Fruit fly (Drosophila melanogaster): ENCODE results near the gene CG31198.

The CG31198 gene

DNA sequence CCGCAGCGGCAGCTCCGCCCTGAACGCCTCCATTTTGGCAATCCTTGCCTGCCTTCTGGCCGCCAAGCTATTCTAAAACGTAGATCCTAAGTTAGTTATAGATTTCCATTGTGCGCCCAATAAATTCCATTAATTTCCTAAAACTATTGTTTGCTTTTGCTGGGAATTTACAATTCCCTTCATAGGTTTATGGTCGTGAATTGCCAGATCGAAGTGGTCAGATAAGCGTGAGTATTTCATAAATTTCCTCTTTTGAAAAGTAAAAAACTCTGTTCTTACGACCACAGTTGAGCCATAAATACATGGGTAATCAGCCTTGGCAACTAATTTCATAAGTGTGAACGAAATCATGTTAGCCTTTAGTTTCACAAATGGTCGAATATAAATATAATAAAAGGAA, 1.0 kb upstream of the CG31198 start:
- TF ChIP-seq CG9948 (tag; optimal IDR thresholded peaks at IDR 0.05) (no peak), CG32121 (GFP tag; IDR thresholded peaks at IDR 0.05) (no peak), D1 (tag; optimal IDR thresholded peaks at IDR 0.05) (no peak)

DNA sequence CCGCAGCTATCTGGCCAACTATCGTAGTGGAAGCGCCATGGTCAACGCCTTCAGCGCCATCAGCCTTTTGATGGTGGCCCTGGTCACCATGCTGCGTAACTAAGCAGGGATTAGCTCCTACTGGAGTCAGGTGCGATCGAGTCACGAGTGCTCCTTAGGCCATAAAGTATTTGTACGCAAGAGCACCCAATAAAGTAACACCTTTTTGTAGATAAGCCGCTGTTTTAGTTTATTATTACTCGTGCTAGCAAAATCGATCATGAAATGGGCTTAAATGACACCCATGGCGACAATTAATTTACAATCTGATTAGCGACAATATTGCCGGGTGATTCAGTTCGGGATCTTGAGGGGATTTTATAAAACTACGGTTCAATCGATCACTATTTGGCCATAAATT, 3.4 kb downstream of the CG31198 start:
- TF ChIP-seq CG34367 (tag; optimal IDR thresholded peaks at IDR 0.05), result no peak
- no peak for TF ChIP-seq D1 (tag; optimal IDR thresholded peaks at IDR 0.05)
- no peak for TF ChIP-seq Ets98B (GFP tag; IDR thresholded peaks at IDR 0.05)
- no peak for TF ChIP-seq EcR (GFP tag; optimal IDR thresholded peaks at IDR 0.05)

DNA sequence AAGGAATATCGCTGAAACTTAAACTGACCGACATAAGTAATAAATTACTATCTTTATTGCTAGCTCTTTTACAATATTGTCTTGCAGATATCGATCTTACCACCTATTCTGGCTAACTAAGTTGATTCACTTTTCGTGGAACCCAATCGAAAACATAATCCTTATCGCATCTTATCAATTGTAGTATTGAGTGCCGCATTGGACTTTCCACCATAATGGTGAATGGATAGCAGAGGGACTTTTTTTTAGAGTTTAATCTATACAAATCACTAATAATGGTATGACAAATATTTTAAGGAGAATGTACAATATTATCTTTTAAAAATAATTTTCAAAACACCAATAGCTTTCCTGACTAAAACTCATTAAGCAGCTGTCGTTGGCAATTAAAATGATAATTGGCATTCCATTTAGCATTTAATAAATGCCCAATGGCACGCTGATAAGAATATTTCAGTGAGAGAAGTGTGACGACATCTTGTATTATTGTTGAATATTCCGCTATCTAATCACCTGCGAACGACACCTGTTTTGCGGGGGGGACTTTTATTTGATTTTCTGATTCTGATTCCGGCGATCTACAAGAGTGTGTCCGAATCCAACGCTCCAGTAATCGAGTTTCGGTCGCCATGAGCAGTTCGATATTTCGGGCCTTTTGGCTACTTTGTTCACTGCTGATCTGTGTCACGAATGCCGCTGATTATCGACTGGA, 4.2 kb downstream of the CG31198 start, which contains the start of gene CG42335:
CG42335 (plus strand) TSS at position 620 of the 712 bp plus-strand sequence.
- TF ChIP-seq rn (GFP tag; IDR thresholded peaks at IDR 0.05) (no peak), CG12605 (GFP tag; IDR thresholded peaks at IDR 0.05) (no peak), CG8159 (tag; optimal IDR thresholded peaks at IDR 0.05) (no peak), CG32121 (GFP tag; IDR thresholded peaks at IDR 0.05) (no peak), CG9948 (tag; optimal IDR thresholded peaks at IDR 0.05) (no peak), gl (tag; optimal IDR thresholded peaks at IDR 0.05) (no peak), Pif1B (GFP tag; optimal IDR thresholded peaks at IDR 0.05) (no peak), Pif1A (GFP tag; optimal IDR thresholded peaks at IDR 0.05) (no peak), CG34367 (tag; optimal IDR thresholded peaks at IDR 0.05) (no peak), CG17806 (tag; optimal IDR thresholded peaks at IDR 0.05) (no peak), Ets98B (GFP tag; IDR thresholded peaks at IDR 0.05) (no peak), CG4496 (GFP tag; IDR thresholded peaks at IDR 0.05) (no peak), CG14655 (GFP tag; optimal IDR thresholded peaks at IDR 0.05) (no peak), D1 (tag; optimal IDR thresholded peaks at IDR 0.05) (no peak)

DNA sequence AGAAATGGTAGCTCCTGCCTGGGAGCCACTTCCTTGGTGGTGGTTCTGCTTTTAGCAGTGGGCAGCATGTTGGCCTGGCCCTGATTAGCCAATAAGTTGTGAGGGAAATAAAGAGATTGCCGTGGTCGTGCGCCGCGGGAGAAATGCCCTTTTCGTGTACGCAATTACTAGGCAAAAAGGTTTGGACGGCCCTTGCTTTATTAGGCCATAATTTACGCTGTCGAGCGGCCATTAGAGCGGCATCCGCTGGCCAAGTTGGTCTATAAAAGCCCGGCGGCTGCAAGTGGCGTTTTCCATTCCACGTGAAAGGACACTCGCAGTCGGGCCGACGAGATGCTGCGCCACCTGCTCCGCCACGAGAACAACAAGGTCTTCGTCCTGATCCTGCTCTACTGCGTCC, 15.1 kb downstream of the CG31198 start, which contains the start of gene Burs:
Burs (plus strand) TSS at position 301 of the 400 bp plus-strand sequence.
- TF ChIP-seq CG15710 (tag; optimal IDR thresholded peaks at IDR 0.05), result no peak
- TF ChIP-seq gl (tag; optimal IDR thresholded peaks at IDR 0.05), result no peak
- TF ChIP-seq CG4496 (GFP tag; IDR thresholded peaks at IDR 0.05), result no peak
- TF ChIP-seq rn (GFP tag; IDR thresholded peaks at IDR 0.05), result no peak
- TF ChIP-seq CG32121 (GFP tag; IDR thresholded peaks at IDR 0.05), result no peak
- TF ChIP-seq CG13204 (GFP tag; optimal IDR thresholded peaks at IDR 0.05), result no peak
- no peak for TF ChIP-seq CG8159 (tag; optimal IDR thresholded peaks at IDR 0.05)
- no peak for TF ChIP-seq CG14655 (GFP tag; optimal IDR thresholded peaks at IDR 0.05)
- no peak for TF ChIP-seq CG17806 (tag; optimal IDR thresholded peaks at IDR 0.05)

DNA sequence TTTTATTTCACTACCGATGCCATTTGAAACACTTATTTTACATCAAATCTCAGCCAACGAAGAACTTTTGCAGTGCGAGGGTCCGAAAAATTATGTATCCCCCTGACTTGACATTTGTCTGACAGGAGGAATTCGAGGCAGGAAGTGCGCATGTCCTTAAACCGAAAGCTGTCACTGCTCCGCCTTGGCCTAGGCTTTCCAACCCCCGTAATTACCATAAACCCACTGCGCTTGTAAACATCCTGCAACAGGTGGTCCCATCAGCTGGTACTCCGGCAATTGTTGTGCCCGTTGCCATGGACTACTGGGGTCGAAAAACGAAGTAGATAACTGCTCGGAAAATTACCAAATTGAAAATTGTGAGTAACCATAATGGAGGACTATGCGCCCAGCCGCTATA, 21.6 kb downstream of the CG31198 start, which contains the start of the genes GABA-B-R2 and CG6800:
GABA-B-R2 (minus strand) TSS at position 75 of the 400 bp plus-strand sequence.
CG6800 (plus strand) TSS at position 373 of the 400 bp plus-strand sequence.
- TF ChIP-seq CG8159 (tag; optimal IDR thresholded peaks at IDR 0.05) (no peak), Ets98B (GFP tag; IDR thresholded peaks at IDR 0.05) (no peak), Pif1A (GFP tag; optimal IDR thresholded peaks at IDR 0.05) (no peak), CG12605 (GFP tag; IDR thresholded peaks at IDR 0.05) (peak; percentile 84)

DNA sequence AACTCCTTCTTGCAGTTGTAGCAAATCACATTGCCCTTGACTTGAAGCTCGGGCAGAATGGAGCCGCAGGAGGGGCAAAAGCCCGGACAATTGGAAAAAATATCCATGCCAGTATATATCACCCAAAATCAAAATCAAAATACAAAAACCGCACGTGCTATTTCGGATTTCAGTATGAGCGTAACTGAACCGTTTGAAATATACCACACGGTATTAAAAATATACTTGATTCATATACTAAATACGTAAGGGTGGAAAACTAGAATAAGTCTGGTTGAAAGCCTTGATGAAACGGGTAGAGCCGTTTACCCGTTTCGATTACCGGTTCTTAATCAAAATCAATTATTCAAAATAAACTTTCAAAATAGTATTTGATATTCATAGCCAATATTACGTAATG, 23.5 kb downstream of the CG31198 start, which contains the start of gene Polr1H:
Polr1H (minus strand) TSS at position 188 of the 400 bp plus-strand sequence.
- TF ChIP-seq gl (tag; optimal IDR thresholded peaks at IDR 0.05) (no peak), CG15710 (tag; optimal IDR thresholded peaks at IDR 0.05) (no peak), CG10348 (GFP tag; IDR thresholded peaks at IDR 0.05) (no peak), Snoo (tag; optimal IDR thresholded peaks at IDR 0.05) (no peak), CG34367 (tag; optimal IDR thresholded peaks at IDR 0.05) (no peak), CG8159 (tag; optimal IDR thresholded peaks at IDR 0.05) (no peak), CG9948 (tag; optimal IDR thresholded peaks at IDR 0.05) (no peak), Ets98B (GFP tag; IDR thresholded peaks at IDR 0.05) (no peak)

DNA sequence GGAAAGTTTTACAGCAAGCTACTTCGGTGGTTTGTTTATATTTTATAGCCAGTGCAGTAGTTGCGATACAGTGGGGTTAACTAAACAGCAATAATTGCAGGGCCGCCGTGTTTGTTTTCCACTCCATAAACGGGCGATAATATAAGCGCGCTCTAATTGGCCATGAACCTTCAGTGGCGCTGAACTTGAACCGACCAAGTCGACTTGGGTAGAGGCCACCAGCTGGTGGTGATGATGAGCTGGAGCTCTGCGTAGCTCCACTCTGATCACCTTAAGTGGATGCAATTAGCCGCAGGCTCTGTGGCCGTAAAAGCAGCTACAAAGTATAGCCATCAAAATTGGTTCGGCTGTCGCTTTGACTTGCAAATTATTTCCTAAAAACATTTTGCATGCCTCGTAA, 26.0 kb downstream of the CG31198 start:
- TF ChIP-seq Ets98B (GFP tag; IDR thresholded peaks at IDR 0.05), result no peak
- peak; percentile 76 for TF ChIP-seq EcR (GFP tag; optimal IDR thresholded peaks at IDR 0.05)
- no peak for TF ChIP-seq Pif1A (GFP tag; optimal IDR thresholded peaks at IDR 0.05)

DNA sequence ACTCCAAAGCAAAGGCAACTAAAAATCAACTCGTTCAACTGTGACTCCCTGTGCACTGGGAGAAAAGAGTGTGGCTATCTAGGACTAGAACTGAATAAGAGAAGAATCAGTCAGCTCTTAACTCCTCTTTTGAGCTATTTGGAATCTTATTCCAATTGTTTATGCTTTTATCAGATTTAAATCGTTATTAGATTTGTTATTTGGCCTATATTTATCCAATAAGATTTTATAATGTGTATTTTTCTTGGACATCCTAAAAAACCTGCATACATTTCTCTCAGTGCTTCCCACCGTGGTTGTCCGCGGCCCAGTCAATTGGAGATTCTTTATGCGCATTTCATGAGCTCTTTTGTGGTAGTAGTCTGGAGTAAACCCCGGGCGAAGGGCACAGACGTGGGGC, 27.3 kb downstream of the CG31198 start:
- TF ChIP-seq CG9948 (tag; optimal IDR thresholded peaks at IDR 0.05), result peak; percentile 93
- peak; percentile 82 for TF ChIP-seq CG4496 (GFP tag; IDR thresholded peaks at IDR 0.05)
- TF ChIP-seq gl (tag; optimal IDR thresholded peaks at IDR 0.05), result peak; percentile 89
- TF ChIP-seq fd96Ca (GFP tag; IDR thresholded peaks at IDR 0.05), result peak; percentile 66; the same call in 2 of the 3 replicates
- TF ChIP-seq Ets98B (GFP tag; IDR thresholded peaks at IDR 0.05), result peak; percentile 72
- peak; percentile 88 for TF ChIP-seq Pif1B (GFP tag; optimal IDR thresholded peaks at IDR 0.05)
- TF ChIP-seq D1 (tag; optimal IDR thresholded peaks at IDR 0.05), result peak; percentile 86
- TF ChIP-seq CG13204 (GFP tag; optimal IDR thresholded peaks at IDR 0.05), result peak; percentile 83
- TF ChIP-seq CG17806 (tag; optimal IDR thresholded peaks at IDR 0.05), result peak; percentile 95
- peak; percentile 95 for TF ChIP-seq CG8159 (tag; optimal IDR thresholded peaks at IDR 0.05)
- TF ChIP-seq CG14655 (GFP tag; optimal IDR thresholded peaks at IDR 0.05), result peak; percentile 92
- TF ChIP-seq Snoo (tag; optimal IDR thresholded peaks at IDR 0.05), result peak; percentile 92
- TF ChIP-seq CG34367 (tag; optimal IDR thresholded peaks at IDR 0.05), result peak; percentile 90
- peak; percentile 72 for TF ChIP-seq CG32121 (GFP tag; IDR thresholded peaks at IDR 0.05)
- TF ChIP-seq Pif1A (GFP tag; optimal IDR thresholded peaks at IDR 0.05), result peak; percentile 93
- peak; percentile 95 for TF ChIP-seq CG15710 (tag; optimal IDR thresholded peaks at IDR 0.05)
- peak; percentile 71 for TF ChIP-seq CG12605 (GFP tag; IDR thresholded peaks at IDR 0.05)
- peak; percentile 87 for TF ChIP-seq CG8301 (tag; optimal IDR thresholded peaks at IDR 0.05)
- peak; percentile 69 for TF ChIP-seq rn (GFP tag; IDR thresholded peaks at IDR 0.05)
- peak; percentile 65 for TF ChIP-seq EcR (GFP tag; optimal IDR thresholded peaks at IDR 0.05)
- TF ChIP-seq CG10348 (GFP tag; IDR thresholded peaks at IDR 0.05), result no peak
